Worm (Caenorhabditis elegans) whole organism, mixed stage, embryonic: ENCODE measurements around the gene clc-1.

Source experiments
- M03D4.4 ChIP-seq: sonication (generic microtip); optimal IDR thresholded peaks from 2 replicates; lab custom pipeline; 2017; ENCODE audit warnings: mild to moderate bottlenecking, missing genetic modification characterization, missing compliant biosample characterization
- bed-3 ChIP-seq: fragments of 200-800 bp; sonication (Bioruptor generic); optimal IDR thresholded peaks from 3 replicates; lab custom pipeline; 2018; ENCODE audit warnings: mild to moderate bottlenecking, missing genetic modification characterization, moderate library complexity, missing compliant biosample characterization
- blmp-1 ChIP-seq: fragments of 150-350 bp; optimal IDR thresholded peaks from 2 replicates; lab custom pipeline; 2014; ENCODE audit warnings: missing biosample characterization, missing genetic modification characterization
- ceh-39 ChIP-seq: fragments of 150-350 bp; optimal IDR thresholded peaks from 2 replicates; lab custom pipeline; 2014; ENCODE audit warnings: missing biosample characterization, missing genetic modification characterization
- ceh-43 ChIP-seq: fragments of 200-800 bp; sonication (Bioruptor generic); optimal IDR thresholded peaks from 2 replicates; lab custom pipeline; 2018; ENCODE audit warnings: mild to moderate bottlenecking, missing genetic modification characterization, moderate library complexity, missing compliant biosample characterization
- ceh-83 ChIP-seq: fragments of 200-800 bp; sonication (Bioruptor generic); optimal IDR thresholded peaks from 2 replicates; lab custom pipeline; 2018; ENCODE audit warnings: mild to moderate bottlenecking, missing genetic modification characterization, missing compliant biosample characterization
- ces-1 ChIP-seq: fragments of 150-350 bp; optimal IDR thresholded peaks from 2 replicates; lab custom pipeline; 2014; ENCODE audit warnings: missing biosample characterization, missing genetic modification reagents, missing genetic modification characterization
- cnd-1 ChIP-seq: fragments of 200-800 bp; sonication (Bioruptor generic); optimal IDR thresholded peaks from 2 replicates; lab custom pipeline; 2018; ENCODE audit warnings: mild to moderate bottlenecking, missing genetic modification characterization, missing compliant biosample characterization
- drap-1 ChIP-seq: fragments of 200-800 bp; sonication (Bioruptor generic); optimal IDR thresholded peaks from 3 replicates; lab custom pipeline; 2018; ENCODE audit warnings: mild to moderate bottlenecking, missing genetic modification characterization, missing compliant biosample characterization
- elt-1 ChIP-seq: sonication (generic microtip); optimal IDR thresholded peaks from 2 replicates; lab custom pipeline; 2017; ENCODE audit warnings: missing genetic modification characterization, mild to moderate bottlenecking, missing compliant biosample characterization, antibody characterized with exemption, moderate library complexity, borderline replicate concordance; ENCODE audit not compliant: insufficient read depth
- elt-3 ChIP-seq: fragments of 150-350 bp; optimal IDR thresholded peaks from 2 replicates; lab custom pipeline; 2014; ENCODE audit warnings: missing biosample characterization, missing genetic modification characterization
- flh-1 ChIP-seq: fragments of 200-800 bp; sonication (Bioruptor generic); optimal IDR thresholded peaks from 2 replicates; lab custom pipeline; 2018; ENCODE audit warnings: mild to moderate bottlenecking, missing genetic modification characterization, moderate library complexity, missing compliant biosample characterization
- ham-2 ChIP-seq: fragments of 200-800 bp; sonication (Bioruptor generic); optimal IDR thresholded peaks from 2 replicates; lab custom pipeline; 2018; ENCODE audit warnings: mild to moderate bottlenecking, missing genetic modification characterization, missing compliant biosample characterization
- hlh-1 ChIP-seq: fragments of 150-350 bp; optimal IDR thresholded peaks from 2 replicates; lab custom pipeline; 2014; ENCODE audit warnings: missing biosample characterization, missing genetic modification reagents, missing genetic modification characterization
- lin-13 ChIP-seq: fragments of 150-350 bp; optimal IDR thresholded peaks from 2 replicates; lab custom pipeline; 2014; ENCODE audit warnings: missing biosample characterization, missing genetic modification characterization
- lin-32 ChIP-seq: fragments of 200-800 bp; sonication (Bioruptor generic); optimal IDR thresholded peaks from 2 replicates; lab custom pipeline; 2018; ENCODE audit warnings: mild to moderate bottlenecking, missing genetic modification characterization, missing compliant biosample characterization
- lsy-2 ChIP-seq: fragments of 150-350 bp; optimal IDR thresholded peaks from 2 replicates; lab custom pipeline; 2014; ENCODE audit warnings: missing biosample characterization, missing genetic modification characterization
- mab-5 ChIP-seq: fragments of 150-350 bp; optimal IDR thresholded peaks from 2 replicates; lab custom pipeline; 2014; ENCODE audit warnings: missing biosample characterization, missing genetic modification characterization
- mep-1 ChIP-seq: fragments of 150-350 bp; optimal IDR thresholded peaks from 2 replicates; lab custom pipeline; 2017; ENCODE audit warnings: missing biosample characterization, missing genetic modification reagents, missing genetic modification characterization, inconsistent platforms
- mls-2 ChIP-seq: sonication (generic microtip); optimal IDR thresholded peaks from 2 replicates; lab custom pipeline; 2016; ENCODE audit warnings: mild to moderate bottlenecking, missing genetic modification characterization, moderate library complexity, missing compliant biosample characterization
- nhr-12 ChIP-seq: fragments of 150-350 bp; optimal IDR thresholded peaks from 2 replicates; lab custom pipeline; 2014; ENCODE audit warnings: missing biosample characterization, missing genetic modification characterization
- nhr-2 ChIP-seq: fragments of 150-350 bp; optimal IDR thresholded peaks from 2 replicates; lab custom pipeline; 2014; ENCODE audit warnings: missing biosample characterization, missing genetic modification characterization
- nhr-237 ChIP-seq: fragments of 150-350 bp; optimal IDR thresholded peaks from 2 replicates; lab custom pipeline; 2014; ENCODE audit warnings: missing biosample characterization, missing genetic modification characterization
- nhr-28 ChIP-seq: fragments of 150-350 bp; optimal IDR thresholded peaks from 2 replicates; lab custom pipeline; 2014; ENCODE audit warnings: missing biosample characterization, missing genetic modification characterization
- nhr-76 ChIP-seq: sonication (generic microtip); optimal IDR thresholded peaks from 2 replicates; lab custom pipeline; 2017; ENCODE audit warnings: missing biosample characterization, missing genetic modification characterization
- pha-4 ChIP-seq: fragments of 150-350 bp; optimal IDR thresholded peaks from 2 replicates; lab custom pipeline; 2018; ENCODE audit warnings: missing biosample characterization, missing genetic modification reagents, missing genetic modification characterization
- sem-2 ChIP-seq: fragments of 200-800 bp; sonication (Bioruptor generic); optimal IDR thresholded peaks from 2 replicates; lab custom pipeline; 2018; ENCODE audit warnings: mild to moderate bottlenecking, missing genetic modification characterization, missing compliant biosample characterization
- snpc-4 ChIP-seq: fragments of 150-350 bp; optimal IDR thresholded peaks from 2 replicates; lab custom pipeline; 2014; ENCODE audit warnings: missing biosample characterization, missing genetic modification characterization
- sptf-1 ChIP-seq: sonication (generic microtip); optimal IDR thresholded peaks from 2 replicates; lab custom pipeline; 2017; ENCODE audit warnings: mild to moderate bottlenecking, missing genetic modification characterization, moderate library complexity, missing compliant biosample characterization
- tbx-8 ChIP-seq: fragments of 200-800 bp; sonication (Bioruptor generic); optimal IDR thresholded peaks from 2 replicates; lab custom pipeline; 2018; ENCODE audit warnings: mild to moderate bottlenecking, missing genetic modification characterization, moderate library complexity, missing compliant biosample characterization
- unc-120 ChIP-seq: sonication (generic microtip); optimal IDR thresholded peaks from 2 replicates; lab custom pipeline; 2017; ENCODE audit warnings: missing genetic modification characterization, missing compliant biosample characterization; ENCODE audit not compliant: poor library complexity, severe bottlenecking
- unc-39 ChIP-seq: fragments of 150-350 bp; optimal IDR thresholded peaks from 2 replicates; lab custom pipeline; 2014; ENCODE audit warnings: missing biosample characterization, missing genetic modification characterization
- unc-62 ChIP-seq: fragments of 150-350 bp; optimal IDR thresholded peaks from 2 replicates; lab custom pipeline; 2014; ENCODE audit warnings: missing biosample characterization, missing genetic modification reagents, missing genetic modification characterization
- zip-8 ChIP-seq: fragments of 150-350 bp; optimal IDR thresholded peaks from 2 replicates; lab custom pipeline; 2014; ENCODE audit warnings: missing biosample characterization, missing genetic modification characterization
- ztf-11 ChIP-seq: fragments of 150-350 bp; optimal IDR thresholded peaks from 2 replicates; lab custom pipeline; 2014; ENCODE audit warnings: missing biosample characterization, missing genetic modification characterization

clc-1 gene

ce11 chrX:11079667-11080066 lies 32.4 kb downstream of the clc-1 start, which contains the start of gene W04G3.13:
Gene W04G3.13 (minus strand): TSS chrX:11079767.
- TF ChIP-seq elt-1 (tag; lab: Kevin White, UChicago) = no peak

ce11 chrX:11080170-11080728 lies 33.0 kb downstream of the clc-1 start, which contains the start of gene sulp-7:
Gene sulp-7 (plus strand): TSS chrX:11080678.
- TF ChIP-seq nhr-12 (no peak), ceh-83 (GFP tag; lab: Kevin White, UChicago) (no peak), flh-1 (no peak), unc-120 (tag; lab: Kevin White, UChicago) (no peak), ham-2 (GFP tag; lab: Kevin White, UChicago) (no peak), elt-3 (tag; lab: Kevin White, UChicago) (no peak), zip-8 (tag; lab: Kevin White, UChicago) (no peak), drap-1 (GFP tag; lab: Kevin White, UChicago) (no peak), bed-3 (GFP tag; lab: Kevin White, UChicago) (no peak), lin-32 (GFP tag; lab: Kevin White, UChicago) (no peak), nhr-76 (tag; lab: Kevin White, UChicago) (no peak), lin-13 (no peak), blmp-1 (tag; lab: Kevin White, UChicago) (no peak), M03D4.4 (tag; lab: Kevin White, UChicago) (no peak), cnd-1 (tag; lab: Kevin White, UChicago) (no peak)
- TF ChIP-seq, all 35 proteins: peak for 0

ce11 chrX:11085162-11085561 lies 37.9 kb downstream of the clc-1 start, which contains the start of gene W04G3.7:
Gene W04G3.7 (minus strand): TSS chrX:11085262.
- no peak for TF ChIP-seq elt-1 (tag; lab: Kevin White, UChicago)
- TF ChIP-seq M03D4.4 (tag; lab: Kevin White, UChicago) = no peak
- no peak for TF ChIP-seq pha-4
- TF ChIP-seq mep-1 = no peak
- TF ChIP-seq sem-2 (GFP tag; lab: Kevin White, UChicago) = no peak
- TF ChIP-seq hlh-1 (tag; lab: Kevin White, UChicago) = no peak

ce11 chrX:11088952-11089351 lies 41.7 kb downstream of the clc-1 start, which contains the start of gene W04G3.11:
Gene W04G3.11 (plus strand): TSS chrX:11089195.
- TF ChIP-seq ztf-11 (no peak), M03D4.4 (tag; lab: Kevin White, UChicago) (no peak), bed-3 (GFP tag; lab: Kevin White, UChicago) (no peak), nhr-237 (tag; lab: Kevin White, UChicago) (no peak), ceh-39 (tag; lab: Kevin White, UChicago) (no peak), sem-2 (GFP tag; lab: Kevin White, UChicago) (no peak), drap-1 (GFP tag; lab: Kevin White, UChicago) (no peak), nhr-2 (tag; lab: Kevin White, UChicago) (no peak), ces-1 (GFP tag; lab: Kevin White, UChicago) (no peak), hlh-1 (tag; lab: Kevin White, UChicago) (no peak), zip-8 (tag; lab: Kevin White, UChicago) (no peak), nhr-76 (tag; lab: Kevin White, UChicago) (no peak)
- TF ChIP-seq, all 35 proteins: peak for 0

- TF ChIP-seq mep-1 (peak; percentile 99), flh-1 (no peak), mab-5 (tag; lab: Kevin White, UChicago) (peak; percentile 93), pha-4 (peak; percentile 99), elt-3 (tag; lab: Kevin White, UChicago) (peak; percentile 96), unc-62 (peak; percentile 97), lin-13 (peak; percentile 94), M03D4.4 (tag; lab: Kevin White, UChicago) (peak; percentile 82), lsy-2 (tag; lab: Kevin White, UChicago) (peak; percentile 91), nhr-28 (tag; lab: Kevin White, UChicago) (peak; percentile 79), nhr-237 (tag; lab: Kevin White, UChicago) (peak; percentile 100), unc-39 (tag; lab: Kevin White, UChicago) (peak; percentile 94), unc-120 (tag; lab: Kevin White, UChicago) (peak; percentile 82), ceh-39 (tag; lab: Kevin White, UChicago) (peak; percentile 91), lin-32 (GFP tag; lab: Kevin White, UChicago) (peak; percentile 83), bed-3 (GFP tag; lab: Kevin White, UChicago) (peak; percentile 30), ces-1 (GFP tag; lab: Kevin White, UChicago) (peak; percentile 99), tbx-8 (GFP tag; lab: Kevin White, UChicago) (peak; percentile 19), sptf-1 (tag; lab: Kevin White, UChicago) (peak; percentile 93), sem-2 (GFP tag; lab: Kevin White, UChicago) (no peak), elt-1 (tag; lab: Kevin White, UChicago) (peak; percentile 73), drap-1 (GFP tag; lab: Kevin White, UChicago) (peak; percentile 98), mls-2 (tag; lab: Kevin White, UChicago) (peak; percentile 93), ceh-43 (GFP tag; lab: Kevin White, UChicago) (peak; percentile 11), hlh-1 (tag; lab: Kevin White, UChicago) (peak; percentile 92), nhr-2 (tag; lab: Kevin White, UChicago) (peak; percentile 73), ztf-11 (peak; percentile 98), snpc-4 (tag; lab: Kevin White, UChicago) (no peak), nhr-12 (peak; percentile 100), ham-2 (GFP tag; lab: Kevin White, UChicago) (no peak), ceh-83 (GFP tag; lab: Kevin White, UChicago) (peak; percentile 65), blmp-1 (tag; lab: Kevin White, UChicago) (peak; percentile 58)
Observed at ce11 chrX:11093985-11094593, 46.8 kb downstream of the clc-1 start.
